Fruit fly (Drosophila melanogaster) whole organism, embryonic: ENCODE measurements around the gene CG13654.

Experiments used
- CG10274 ChIP-seq: fragments of 200-800 bp; sonication (Bioruptor generic); optimal IDR thresholded peaks from 3 replicates; lab custom pipeline; 2017; ENCODE audit warnings: missing biosample characterization, mild to moderate bottlenecking, missing genetic modification characterization
- CG10366 ChIP-seq: fragments of 200-800 bp; sonication (Bioruptor generic); IDR thresholded peaks from 2 replicates; pipeline ENCODE4 v1.3.6; 2022; ENCODE audit warnings: missing biosample characterization, missing genetic modification characterization
- CG11504 ChIP-seq: fragments of 200-800 bp; sonication (Bioruptor generic); optimal IDR thresholded peaks from 3 replicates; lab custom pipeline; 2019; ENCODE audit warnings: missing biosample characterization, mild to moderate bottlenecking, missing genetic modification characterization, moderate library complexity
- CG11695 ChIP-seq: fragments of 200-800 bp; sonication (Bioruptor generic); IDR thresholded peaks from 3 replicates; pipeline ENCODE4 v1.3.6; 2022; ENCODE audit warnings: missing biosample characterization, missing genetic modification characterization
- CG12391 ChIP-seq: fragments of 200-800 bp; sonication (Bioruptor generic); optimal IDR thresholded peaks from 3 replicates; lab custom pipeline; 2018; ENCODE audit warnings: missing biosample characterization, mild to moderate bottlenecking, missing genetic modification characterization, moderate library complexity
- CG12744 ChIP-seq: fragments of 200-800 bp; sonication (Bioruptor generic); optimal IDR thresholded peaks from 2 replicates; lab custom pipeline; 2016; ENCODE audit warnings: missing biosample characterization, missing genetic modification characterization
- CG13287 ChIP-seq: fragments of 200-800 bp; sonication (Bioruptor generic); IDR thresholded peaks from 2 replicates; pipeline ENCODE4 v1.3.6; 2022; ENCODE audit warnings: missing biosample characterization, missing genetic modification characterization; ENCODE audit not compliant: partially characterized antibody
- CG15601 ChIP-seq: fragments of 200-800 bp; sonication (Bioruptor generic); optimal IDR thresholded peaks from 3 replicates; lab custom pipeline; 2019; ENCODE audit warnings: missing biosample characterization, mild to moderate bottlenecking, missing genetic modification characterization, moderate library complexity
- CG16815 ChIP-seq: fragments of 200-800 bp; sonication (Bioruptor generic); optimal IDR thresholded peaks from 3 replicates; lab custom pipeline; 2017; ENCODE audit warnings: missing biosample characterization, mild to moderate bottlenecking, missing genetic modification characterization
- CG2202 ChIP-seq: fragments of 200-800 bp; sonication (Bioruptor generic); optimal IDR thresholded peaks from 2 replicates; lab custom pipeline; 2018; ENCODE audit warnings: missing biosample characterization, mild to moderate bottlenecking, missing genetic modification characterization
- CG2678 ChIP-seq: fragments of 200-800 bp; sonication (Bioruptor generic); optimal IDR thresholded peaks from 3 replicates; lab custom pipeline; 2019; ENCODE audit warnings: missing biosample characterization, mild to moderate bottlenecking, missing genetic modification characterization, moderate library complexity
- CG30020 ChIP-seq: fragments of 200-800 bp; optimal IDR thresholded peaks from 2 replicates; lab custom pipeline; 2019; ENCODE audit warnings: missing biosample characterization, mild to moderate bottlenecking, missing genetic modification characterization, moderate library complexity
- CG31388 ChIP-seq: fragments of 200-800 bp; sonication (Bioruptor generic); optimal IDR thresholded peaks from 2 replicates; lab custom pipeline; 2016; ENCODE audit warnings: missing biosample characterization, missing genetic modification characterization
- CG33557 ChIP-seq: fragments of 200-800 bp; sonication (Bioruptor generic); optimal IDR thresholded peaks from 2 replicates; lab custom pipeline; 2019; ENCODE audit warnings: missing biosample characterization, mild to moderate bottlenecking, missing genetic modification characterization, moderate library complexity
- CG42726 ChIP-seq: fragments of 200-800 bp; sonication (Bioruptor generic); IDR thresholded peaks from 2 replicates; pipeline ENCODE4 v1.3.6; 2022; ENCODE audit warnings: missing biosample characterization, missing genetic modification characterization; ENCODE audit not compliant: partially characterized antibody
- CG4707 ChIP-seq: fragments of 200-800 bp; sonication (Bioruptor generic); optimal IDR thresholded peaks from 2 replicates; lab custom pipeline; 2018; ENCODE audit warnings: missing biosample characterization, mild to moderate bottlenecking, missing genetic modification characterization, moderate library complexity
- CG6689 ChIP-seq: fragments of 200-800 bp; sonication (Bioruptor generic); IDR thresholded peaks from 2 replicates; pipeline ENCODE4 v1.3.6; 2022; ENCODE audit warnings: missing biosample characterization, missing genetic modification characterization
- CG8281 ChIP-seq: fragments of 200-800 bp; sonication (Bioruptor generic); optimal IDR thresholded peaks from 2 replicates; lab custom pipeline; 2018; ENCODE audit warnings: missing biosample characterization, mild to moderate bottlenecking, missing genetic modification characterization, moderate library complexity
- CG8359 ChIP-seq: fragments of 200-800 bp; sonication (Bioruptor generic); optimal IDR thresholded peaks from 2 replicates; lab custom pipeline; 2017; ENCODE audit warnings: missing biosample characterization, mild to moderate bottlenecking, missing genetic modification characterization, borderline replicate concordance
- CG9215 ChIP-seq: fragments of 200-800 bp; sonication (Bioruptor generic); IDR thresholded peaks from 2 replicates; pipeline ENCODE4 v1.3.6; 2022; ENCODE audit warnings: missing biosample characterization, missing genetic modification characterization
- Camta ChIP-seq: fragments of 200-800 bp; sonication (Bioruptor generic); optimal IDR thresholded peaks from 2 replicates; lab custom pipeline; 2016; ENCODE audit warnings: missing biosample characterization, missing genetic modification characterization
- Dad ChIP-seq: fragments of 200-800 bp; sonication (Bioruptor generic); optimal IDR thresholded peaks from 3 replicates; lab custom pipeline; 2016; ENCODE audit warnings: missing biosample characterization, missing genetic modification characterization
- Elba2 ChIP-seq: fragments of 200-800 bp; sonication (Bioruptor generic); optimal IDR thresholded peaks from 3 replicates; lab custom pipeline; 2016; ENCODE audit warnings: missing biosample characterization, missing genetic modification characterization
- Ets65A ChIP-seq: fragments of 200-800 bp; sonication (Bioruptor generic); peaks from one replicate; lab custom pipeline; 2016; ENCODE audit warnings: missing biosample characterization, missing genetic modification characterization
- Ets97D ChIP-seq: fragments of 200-800 bp; sonication (Bioruptor generic); optimal IDR thresholded peaks from 3 replicates; lab custom pipeline; 2016; ENCODE audit warnings: missing biosample characterization, missing genetic modification characterization
- Hmr ChIP-seq: fragments of 200-800 bp; sonication (Bioruptor generic); optimal IDR thresholded peaks from 3 replicates; lab custom pipeline; 2017; ENCODE audit warnings: mild to moderate bottlenecking, missing biosample characterization, missing genetic modification reagents, missing genetic modification characterization
- Hsf ChIP-seq: fragments of 200-800 bp; sonication (Bioruptor generic); optimal IDR thresholded peaks from 3 replicates; lab custom pipeline; 2016; ENCODE audit warnings: missing biosample characterization, missing genetic modification characterization
- Jarid2 ChIP-seq: fragments of 200-800 bp; sonication (Bioruptor generic); optimal IDR thresholded peaks from 3 replicates; lab custom pipeline; 2017; ENCODE audit warnings: mild to moderate bottlenecking, missing biosample characterization, missing genetic modification reagents, missing genetic modification characterization
- NC2β ChIP-seq: fragments of 200-800 bp; sonication (Bioruptor generic); optimal IDR thresholded peaks from 2 replicates; lab custom pipeline; 2016; ENCODE audit warnings: missing biosample characterization, missing genetic modification characterization
- Nf-YA ChIP-seq: fragments of 200-800 bp; sonication (Bioruptor generic); IDR thresholded peaks from 2 replicates; pipeline ENCODE4 v1.3.6; 2022; ENCODE audit warnings: missing biosample characterization, missing genetic modification characterization
- bigmax ChIP-seq: fragments of 200-800 bp; sonication (Bioruptor generic); optimal IDR thresholded peaks from 2 replicates; lab custom pipeline; 2018; ENCODE audit warnings: missing biosample characterization, mild to moderate bottlenecking, missing genetic modification characterization
- bsh ChIP-seq, 2 experiments: fragments of 200-800 bp; sonication (Bioruptor generic); optimal IDR thresholded peaks; 2 replicates each; lab custom pipeline; 2017 to 2018; ENCODE audit warnings: mild to moderate bottlenecking in 2 of 2, missing biosample characterization in 2 of 2, missing genetic modification characterization in 2 of 2, moderate library complexity in 1 of 2
- cad ChIP-seq: fragments of >200 bp; optimal IDR thresholded peaks from 2 replicates; lab custom pipeline; 2017; ENCODE audit warnings: missing biosample characterization, missing genetic modification characterization
- cg ChIP-seq: fragments of 200-800 bp; sonication (Bioruptor generic); optimal IDR thresholded peaks from 3 replicates; lab custom pipeline; 2019; ENCODE audit warnings: missing biosample characterization, mild to moderate bottlenecking, missing genetic modification characterization, moderate library complexity
- chif ChIP-seq, 2 experiments: fragments of 200-800 bp; sonication (Bioruptor generic); optimal IDR thresholded peaks; 3 replicates each; lab custom pipeline; 2016; ENCODE audit warnings: missing biosample characterization in 2 of 2, missing genetic modification characterization in 2 of 2
- danr ChIP-seq: fragments of 200-800 bp; sonication (Bioruptor generic); IDR thresholded peaks from 2 replicates; pipeline ENCODE4 v1.3.6; 2022; ENCODE audit warnings: missing biosample characterization, missing genetic modification characterization
- dm ChIP-seq: fragments of 200-800 bp; sonication (Bioruptor generic); optimal IDR thresholded peaks from 3 replicates; lab custom pipeline; 2016; ENCODE audit warnings: missing biosample characterization, missing genetic modification characterization
- gcm2 ChIP-seq: fragments of 200-800 bp; sonication (Bioruptor generic); optimal IDR thresholded peaks from 2 replicates; lab custom pipeline; 2016; ENCODE audit warnings: missing biosample characterization, missing genetic modification characterization
- grau ChIP-seq: fragments of 200-800 bp; optimal IDR thresholded peaks from 3 replicates; lab custom pipeline; 2019; ENCODE audit warnings: missing biosample characterization, mild to moderate bottlenecking, missing genetic modification characterization, moderate library complexity
- hkb ChIP-seq, 2 experiments: fragments of 200-800 bp in 1 of 2; fragments of >200 bp in 1 of 2; sonication (Bioruptor generic) in 1 of 2; IDR thresholded peaks in 1 of 2; optimal IDR thresholded peaks in 1 of 2; 2 replicates each; pipeline versions ENCODE4 v1.3.6 to Lab custom; 2017 to 2022; ENCODE audit warnings: missing biosample characterization in 1 of 2, missing genetic modification characterization in 1 of 2
- lab ChIP-seq: fragments of 200-800 bp; sonication (Bioruptor generic); optimal IDR thresholded peaks from 3 replicates; lab custom pipeline; 2017; ENCODE audit warnings: missing biosample characterization, missing genetic modification characterization, mild to moderate bottlenecking, moderate library complexity, missing genetic modification reagents
- org-1 ChIP-seq: fragments of 200-800 bp; sonication (Bioruptor generic); optimal IDR thresholded peaks from 2 replicates; lab custom pipeline; 2017; ENCODE audit warnings: missing biosample characterization, missing genetic modification characterization
- pb ChIP-seq: fragments of 200-800 bp; sonication (Bioruptor generic); optimal IDR thresholded peaks from 3 replicates; lab custom pipeline; 2016; ENCODE audit warnings: missing biosample characterization, missing genetic modification characterization
- prd ChIP-seq, 3 experiments: fragments of >200 bp in 2 of 3; fragments of 200-800 bp in 1 of 3; sonication (Bioruptor generic) in 1 of 3; optimal IDR thresholded peaks in 2 of 3; IDR thresholded peaks in 1 of 3; 2 replicates in 2 of 3; 3 replicates in 1 of 3; pipeline versions ENCODE4 v1.3.6 to Lab custom; 2017 to 2022; ENCODE audit warnings: missing biosample characterization in 1 of 3, missing genetic modification characterization in 1 of 3
- pros ChIP-seq: fragments of 200-800 bp; sonication (Bioruptor generic); optimal IDR thresholded peaks from 3 replicates; lab custom pipeline; 2019; ENCODE audit warnings: missing biosample characterization, mild to moderate bottlenecking, missing genetic modification characterization, moderate library complexity
- sens ChIP-seq: fragments of 200-800 bp; sonication (Bioruptor generic); peaks from one replicate; lab custom pipeline; 2016; ENCODE audit warnings: missing biosample characterization, missing genetic modification characterization
- sisA ChIP-seq: fragments of 200-800 bp; sonication (Bioruptor generic); IDR thresholded peaks from 2 replicates; pipeline ENCODE4 v1.3.6; 2022; ENCODE audit warnings: missing biosample characterization, missing genetic modification characterization
- so ChIP-seq: fragments of 200-800 bp; sonication (Bioruptor generic); IDR thresholded peaks from 3 replicates; pipeline ENCODE4 v1.3.6; 2022; ENCODE audit warnings: missing biosample characterization, missing genetic modification characterization
- usp ChIP-seq: fragments of >200 bp; optimal IDR thresholded peaks from 2 replicates; lab custom pipeline; 2017; ENCODE audit warnings: missing biosample characterization, missing genetic modification characterization

The CG13654 gene

DNA sequence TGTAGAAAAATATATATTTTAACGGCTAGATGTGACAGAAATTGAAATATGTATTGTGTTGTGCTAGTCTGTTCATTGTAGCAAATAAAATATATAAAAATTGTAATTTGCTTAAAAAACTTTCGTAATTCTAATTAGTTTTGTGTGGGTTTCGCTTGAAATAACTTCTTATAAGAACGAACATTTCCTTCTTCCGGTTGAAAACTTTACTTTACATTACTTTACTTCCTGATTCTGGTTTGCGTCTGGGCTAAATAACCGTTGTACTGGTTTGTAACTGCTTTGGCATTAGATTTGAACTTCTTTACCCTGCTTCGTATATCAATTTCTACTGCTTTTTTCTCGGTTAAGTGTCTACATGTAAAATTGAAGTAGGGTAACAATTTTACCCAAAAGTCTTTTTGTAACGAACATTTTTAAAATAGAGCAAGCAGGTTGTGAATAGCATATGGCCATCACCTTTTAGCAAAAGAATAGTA, 5.9 kb upstream of the CG13654 start, which contains the start of gene lobo (continued):
- TF ChIP-seq CG9215 (GFP tag; lab: Robert Waterston, UW) (peak; percentile 42), CG11504 (tag; lab: Kevin White, UChicago) (peak; percentile 60), CG15601 (peak; percentile 74), CG13287 (peak; percentile 34; the same call in 1 of the 2 replicates), Ets97D (GFP tag; lab: Kevin White, UChicago) (peak; percentile 98), danr (no peak), hkb (optimal IDR thresholded peaks at IDR 0.05; lab: Kevin White, UChicago) (no peak), hkb (GFP tag; IDR thresholded peaks at IDR 0.05; lab: Robert Waterston, UW) (peak; percentile 19; the same call in 1 of the 2 replicates), bsh (GFP tag; optimal IDR thresholded peaks at IDR 0.05; lab: Kevin White, UChicago) (no peak), CG8281 (tag; lab: Kevin White, UChicago) (no peak), CG10274 (GFP tag; lab: Kevin White, UChicago) (peak; percentile 21), Dad (GFP tag; lab: Kevin White, UChicago) (peak; percentile 30), pros (no peak), Jarid2 (GFP tag; lab: Kevin White, UChicago) (peak; percentile 51), CG6689 (no peak), cg (GFP tag; lab: Kevin White, UChicago) (no peak), NC2β (GFP tag; lab: Kevin White, UChicago) (peak; percentile 67), bigmax (GFP tag; lab: Kevin White, UChicago) (peak; percentile 14), sisA (GFP tag; lab: Robert Waterston, UW) (0 out of 2 replicates have a peak, but pooled peaks have one; percentile 26), CG12391 (peak; percentile 77), CG2678 (tag; lab: Kevin White, UChicago) (no peak), CG8359 (GFP tag; lab: Kevin White, UChicago) (no peak), cad (no peak), sens (GFP tag; lab: Kevin White, UChicago) (peak; percentile 93), CG33557 (GFP tag; lab: Kevin White, UChicago) (peak; percentile 64), CG2202 (tag; lab: Kevin White, UChicago) (peak; percentile 47), lab (GFP tag; lab: Kevin White, UChicago) (peak; percentile 67), pb (GFP tag; lab: Kevin White, UChicago) (peak; percentile 57), CG42726 (GFP tag; lab: Robert Waterston, UW) (peak; percentile 62; the same call in 1 of the 2 replicates), CG11695 (GFP tag; lab: Robert Waterston, UW) (no peak; the same call in 2 of the 3 replicates), chif (GFP tag; optimal IDR thresholded peaks at IDR 0.05; lab: Kevin White, UChicago) (peak; percentile 56 to 69), so (GFP tag; lab: Robert Waterston, UW) (peak; percentile 36; the same call in 1 of the 3 replicates), grau (peak; percentile 66), Nf-YA (GFP tag; lab: Robert Waterston, UW) (no peak), dm (GFP tag; lab: Kevin White, UChicago) (peak; percentile 54), Hsf (GFP tag; lab: Kevin White, UChicago) (peak; percentile 72), CG10366 (GFP tag; lab: Robert Waterston, UW) (peak; percentile 70), gcm2 (GFP tag; lab: Kevin White, UChicago) (no peak), Ets65A (GFP tag; lab: Kevin White, UChicago) (peak; percentile 97), Camta (peak; percentile 75), Elba2 (GFP tag; lab: Kevin White, UChicago) (no peak), CG16815 (GFP tag; lab: Kevin White, UChicago) (peak; percentile 31), usp (no peak), prd (optimal IDR thresholded peaks at IDR 0.05; lab: Kevin White, UChicago) (no peak), prd (GFP tag; IDR thresholded peaks at IDR 0.05; lab: Robert Waterston, UW) (no peak), CG12744 (GFP tag; lab: Kevin White, UChicago) (peak; percentile 77), CG4707 (GFP tag; lab: Kevin White, UChicago) (peak; percentile 8), CG31388 (GFP tag; lab: Kevin White, UChicago) (no peak), Hmr (GFP tag; lab: Kevin White, UChicago) (peak; percentile 81), CG30020 (no peak), org-1 (GFP tag; lab: Kevin White, UChicago) (no peak)
